Worm (Caenorhabditis elegans): ENCODE measurements around the gene F46C5.9.

DNA sequence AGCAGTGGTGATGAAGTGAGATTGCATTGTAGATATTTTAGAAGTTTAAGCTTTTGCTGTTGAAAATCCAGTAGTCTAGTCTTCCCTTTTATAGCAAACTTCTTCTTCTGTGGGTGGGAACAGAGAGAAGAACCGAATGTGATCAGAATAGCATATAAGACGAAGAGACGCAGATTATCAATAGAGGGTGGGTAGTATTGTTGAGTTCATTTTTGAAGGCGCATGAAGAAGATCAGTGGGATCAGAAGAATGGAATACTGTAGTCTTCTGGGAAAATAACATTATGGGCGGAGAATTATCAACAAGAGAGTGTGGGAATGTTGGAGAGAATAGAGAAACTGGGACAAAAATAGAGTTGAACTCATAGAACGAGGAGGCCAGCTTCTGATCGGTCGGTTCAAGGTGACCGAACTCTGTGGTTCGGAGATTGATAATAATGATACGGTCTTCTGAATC lies 10.6 kb upstream of the F46C5.9 start, which contains the start of gene F46C5.1:
- no peak for TF ChIP-seq tra-1 (GFP tag; IDR thresholded peaks at IDR 0.05)
- no peak for TF ChIP-seq tag-97 (GFP tag; IDR thresholded peaks at IDR 0.05)
